Worm (Caenorhabditis elegans) whole organism, late embryonic: Measurements from ENCODE around the gene ppm-1.G.

Experiments
- C08G9.2 ChIP-seq: sonication (generic microtip); optimal IDR thresholded peaks from 2 replicates; lab custom pipeline; 2016; ENCODE audit warnings: mild to moderate bottlenecking, missing genetic modification characterization, moderate library complexity, missing compliant biosample characterization
- F13H6.1 ChIP-seq: sonication (generic microtip); optimal IDR thresholded peaks from 2 replicates; lab custom pipeline; 2016; ENCODE audit warnings: missing genetic modification characterization, missing compliant biosample characterization
- K02D7.2 ChIP-seq: sonication (generic microtip); optimal IDR thresholded peaks from 2 replicates; lab custom pipeline; 2017; ENCODE audit warnings: mild to moderate bottlenecking, missing genetic modification characterization, missing compliant biosample characterization
- K09A11.1 ChIP-seq: sonication (generic microtip); optimal IDR thresholded peaks from 2 replicates; lab custom pipeline; 2017; ENCODE audit warnings: antibody characterized with exemption, mild to moderate bottlenecking, missing genetic modification characterization, missing compliant biosample characterization; ENCODE audit not compliant: insufficient read depth
- Y22D7AL.16 ChIP-seq: sonication (generic microtip); optimal IDR thresholded peaks from 2 replicates; lab custom pipeline; 2016; ENCODE audit warnings: missing genetic modification characterization, missing compliant biosample characterization
- ahr-1 ChIP-seq: sonication (generic microtip); optimal IDR thresholded peaks from 2 replicates; lab custom pipeline; 2016; ENCODE audit warnings: missing genetic modification characterization, missing compliant biosample characterization
- ama-1 ChIP-seq: fragments of 150-350 bp; optimal IDR thresholded peaks from 2 replicates; lab custom pipeline; 2014
- ceh-18 ChIP-seq: sonication (generic microtip); optimal IDR thresholded peaks from 2 replicates; lab custom pipeline; 2016; ENCODE audit warnings: missing genetic modification characterization, missing compliant biosample characterization
- ceh-19 ChIP-seq: fragments of 200-800 bp; sonication (Bioruptor generic); optimal IDR thresholded peaks from 2 replicates; lab custom pipeline; 2018; ENCODE audit warnings: mild to moderate bottlenecking, missing genetic modification characterization, missing compliant biosample characterization
- ceh-2 ChIP-seq: sonication (generic microtip); optimal IDR thresholded peaks from 2 replicates; lab custom pipeline; 2016; ENCODE audit warnings: missing genotype, missing genetic modification characterization, missing compliant biosample characterization
- ceh-34 ChIP-seq: sonication (generic microtip); optimal IDR thresholded peaks from 2 replicates; lab custom pipeline; 2016; ENCODE audit warnings: mild to moderate bottlenecking, missing genetic modification characterization, missing compliant biosample characterization
- ceh-48 ChIP-seq: sonication (generic microtip); optimal IDR thresholded peaks from 2 replicates; lab custom pipeline; 2016; ENCODE audit warnings: missing genetic modification characterization, inconsistent platforms, missing compliant biosample characterization
- ceh-6 ChIP-seq: fragments of 200-800 bp; sonication (Bioruptor generic); optimal IDR thresholded peaks from 2 replicates; lab custom pipeline; 2018; ENCODE audit warnings: mild to moderate bottlenecking, missing genetic modification characterization, missing compliant biosample characterization
- dve-1 ChIP-seq: sonication (generic microtip); optimal IDR thresholded peaks from 2 replicates; lab custom pipeline; 2017; ENCODE audit warnings: antibody characterized with exemption, mild to moderate bottlenecking, missing genetic modification characterization, missing compliant biosample characterization
- elt-2 ChIP-seq: sonication (generic microtip); optimal IDR thresholded peaks from 2 replicates; lab custom pipeline; 2016; ENCODE audit warnings: missing genetic modification reagents, missing genetic modification characterization, missing compliant biosample characterization
- ets-4 ChIP-seq: sonication (generic microtip); optimal IDR thresholded peaks from 2 replicates; lab custom pipeline; 2016; ENCODE audit warnings: missing genetic modification characterization, missing compliant biosample characterization
- hlh-15 ChIP-seq: sonication (generic microtip); optimal IDR thresholded peaks from 2 replicates; lab custom pipeline; 2016; ENCODE audit warnings: missing genetic modification characterization, missing compliant biosample characterization
- hlh-30 ChIP-seq: sonication (generic microtip); optimal IDR thresholded peaks from 2 replicates; lab custom pipeline; 2017; ENCODE audit warnings: antibody characterized with exemption, missing genetic modification characterization, missing compliant biosample characterization; ENCODE audit not compliant: insufficient read depth
- hlh-6 ChIP-seq: sonication (generic microtip); optimal IDR thresholded peaks from 2 replicates; lab custom pipeline; 2016; ENCODE audit warnings: missing genotype, missing genetic modification characterization, missing compliant biosample characterization
- lim-6 ChIP-seq: sonication (generic microtip); optimal IDR thresholded peaks from 2 replicates; lab custom pipeline; 2016; ENCODE audit warnings: missing genetic modification characterization, missing compliant biosample characterization
- madf-2 ChIP-seq: sonication (generic microtip); optimal IDR thresholded peaks from 2 replicates; lab custom pipeline; 2017; ENCODE audit warnings: missing genetic modification characterization, missing compliant biosample characterization
- pat-9 ChIP-seq: fragments of 200-800 bp; sonication (Bioruptor generic); optimal IDR thresholded peaks from 2 replicates; lab custom pipeline; 2018; ENCODE audit warnings: mild to moderate bottlenecking, missing genetic modification characterization, moderate library complexity, missing compliant biosample characterization
- pax-1 ChIP-seq: fragments of 150-350 bp; optimal IDR thresholded peaks from 2 replicates; lab custom pipeline; 2014; ENCODE audit warnings: missing biosample characterization, missing genetic modification characterization
- pha-2 ChIP-seq: sonication (generic microtip); optimal IDR thresholded peaks from 2 replicates; lab custom pipeline; 2017; ENCODE audit warnings: mild to moderate bottlenecking, missing genetic modification characterization, missing compliant biosample characterization
- sdc-2 ChIP-seq: sonication (generic microtip); optimal IDR thresholded peaks from 2 replicates; lab custom pipeline; 2016; ENCODE audit warnings: missing genotype, missing genetic modification characterization, missing compliant biosample characterization
- sox-2 ChIP-seq: fragments of 200-800 bp; sonication (Bioruptor generic); IDR thresholded peaks from 2 replicates; pipeline ENCODE4 v1.3.6; 2022; ENCODE audit warnings: missing genetic modification reagents, missing genetic modification characterization, missing compliant biosample characterization
- tbx-7 ChIP-seq: sonication (generic microtip); optimal IDR thresholded peaks from 2 replicates; lab custom pipeline; 2016; ENCODE audit warnings: missing genotype, missing genetic modification characterization, missing compliant biosample characterization
- unc-55 ChIP-seq: sonication (generic microtip); optimal IDR thresholded peaks from 2 replicates; lab custom pipeline; 2017; ENCODE audit warnings: missing biosample characterization, missing genetic modification reagents, missing genetic modification characterization
- unc-86 ChIP-seq: sonication (generic microtip); optimal IDR thresholded peaks from 2 replicates; lab custom pipeline; 2016; ENCODE audit warnings: missing genetic modification characterization, missing compliant biosample characterization
- zip-5 ChIP-seq: sonication (generic microtip); optimal IDR thresholded peaks from 2 replicates; lab custom pipeline; 2016; ENCODE audit warnings: missing genetic modification characterization, missing compliant biosample characterization
- ztf-16 ChIP-seq: sonication (generic microtip); optimal IDR thresholded peaks from 2 replicates; lab custom pipeline; 2017; ENCODE audit warnings: missing genetic modification characterization, missing compliant biosample characterization

ppm-1.G gene

ce11 chrIII:819313-819712, 35.8 kb downstream of the ppm-1.G start:
- TF ChIP-seq ceh-34 (tag; lab: Kevin White, UChicago) (no peak), pha-2 (tag; lab: Kevin White, UChicago) (no peak), unc-86 (tag; lab: Kevin White, UChicago) (no peak)

DNA sequence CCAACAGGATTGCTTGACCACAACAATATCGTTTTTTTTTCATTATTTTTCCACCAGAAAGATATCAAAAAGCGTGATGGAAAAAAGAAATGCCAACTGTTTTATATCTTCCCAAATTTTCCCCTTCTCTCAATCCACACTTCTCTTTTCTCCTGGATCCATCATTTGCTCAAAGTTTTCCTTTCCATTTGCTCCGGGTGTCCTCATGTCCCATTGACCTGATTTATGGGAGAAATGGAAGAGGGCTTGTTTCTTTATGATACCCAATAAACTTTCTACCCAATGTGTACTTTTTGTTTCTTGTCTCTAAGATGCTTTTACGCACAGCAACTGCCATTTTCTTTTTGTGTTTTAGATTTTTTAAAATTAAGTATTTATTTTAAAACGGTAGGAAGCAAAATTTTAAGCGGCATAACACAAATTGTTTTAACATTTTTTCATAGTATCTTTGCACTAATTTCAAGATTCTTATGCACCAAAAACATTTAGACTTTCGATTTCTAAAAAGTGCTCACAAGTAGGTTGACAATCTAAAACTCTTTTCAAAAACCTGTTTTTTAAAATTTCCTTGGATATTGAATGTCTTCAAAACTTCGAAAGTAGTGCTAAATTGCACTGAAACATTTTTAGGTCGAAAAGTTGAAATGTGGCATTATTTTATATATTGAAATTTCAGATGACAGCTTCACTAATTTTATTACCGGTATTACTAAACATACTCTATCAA, 39.2 kb downstream of the ppm-1.G start, which contains the start of gene clec-149:
clec-149 (plus strand) TSS at position 677 of the 727 bp plus-strand sequence.
- TF ChIP-seq ets-4 (tag; lab: Kevin White, UChicago) (no peak), ceh-2 (tag; lab: Kevin White, UChicago) (no peak), unc-55 (GFP tag; lab: Kevin White, UChicago) (no peak), ceh-18 (peak; percentile 28)

DNA sequence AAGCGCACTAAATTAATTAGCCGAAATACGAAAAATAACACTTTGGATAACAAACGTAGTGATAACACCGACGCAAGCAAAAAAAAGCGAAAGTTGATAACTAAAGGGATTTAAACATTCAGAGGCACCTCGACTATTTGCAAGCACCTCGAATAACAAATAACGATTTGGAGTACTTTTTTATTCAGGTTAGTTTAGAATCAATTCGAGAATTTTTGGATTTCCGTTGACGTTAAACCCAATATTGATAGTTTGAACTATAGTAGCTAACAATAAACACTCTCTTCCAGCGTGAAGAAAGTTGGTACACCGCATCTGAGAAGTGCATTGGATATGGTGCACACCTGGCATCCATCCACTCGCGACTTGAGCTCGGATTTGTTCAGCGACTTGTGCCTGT, 41.8 kb downstream of the ppm-1.G start:
- TF ChIP-seq hlh-30 (tag; lab: Kevin White, UChicago) (no peak), unc-55 (GFP tag; lab: Kevin White, UChicago) (no peak), pha-2 (tag; lab: Kevin White, UChicago) (no peak), tbx-7 (no peak), zip-5 (no peak), hlh-6 (no peak), ztf-16 (tag; lab: Kevin White, UChicago) (no peak), hlh-15 (tag; lab: Kevin White, UChicago) (no peak), ceh-6 (GFP tag; lab: Kevin White, UChicago) (no peak), lim-6 (no peak), Y22D7AL.16 (tag; lab: Kevin White, UChicago) (no peak), C08G9.2 (no peak), ama-1 (lab: Kevin White, UChicago) (no peak), ets-4 (tag; lab: Kevin White, UChicago) (no peak), pat-9 (no peak), F13H6.1 (no peak), ceh-48 (tag; lab: Kevin White, UChicago) (no peak), ceh-19 (GFP tag; lab: Kevin White, UChicago) (no peak), ceh-18 (no peak)

DNA sequence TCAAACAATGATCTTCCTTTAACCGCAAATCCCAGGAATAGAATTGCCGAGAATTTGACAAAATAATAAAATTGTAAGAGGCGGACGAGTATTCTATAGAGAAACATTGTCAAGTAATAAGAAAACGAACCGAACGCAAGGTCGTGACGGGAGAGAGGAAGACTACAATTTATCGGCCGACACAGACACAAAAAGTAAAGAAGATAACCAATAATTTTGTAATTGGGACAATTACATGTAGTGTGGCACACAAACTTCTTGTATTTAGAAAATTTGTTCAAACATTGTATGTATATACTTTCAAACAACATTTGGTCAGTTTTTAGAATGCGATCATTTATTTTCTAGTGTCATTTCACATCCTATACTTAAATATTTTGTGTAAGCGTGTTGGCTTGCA, 48.5 kb downstream of the ppm-1.G start, which contains the start of gene ceeh-1:
ceeh-1 (minus strand) TSS at position 317 of the 400 bp plus-strand sequence.
- TF ChIP-seq ceh-19 (GFP tag; lab: Kevin White, UChicago) = no peak
- no peak for TF ChIP-seq ahr-1 (tag; lab: Kevin White, UChicago)
- TF ChIP-seq dve-1 (tag; lab: Kevin White, UChicago) = no peak
- TF ChIP-seq sdc-2 = no peak
- no peak for TF ChIP-seq madf-2 (tag; lab: Kevin White, UChicago)
- TF ChIP-seq K09A11.1 = no peak
- TF ChIP-seq ztf-16 (tag; lab: Kevin White, UChicago) = no peak
- no peak for TF ChIP-seq K02D7.2 (tag; lab: Kevin White, UChicago)
- no peak for TF ChIP-seq pax-1 (tag; lab: Kevin White, UChicago)

DNA sequence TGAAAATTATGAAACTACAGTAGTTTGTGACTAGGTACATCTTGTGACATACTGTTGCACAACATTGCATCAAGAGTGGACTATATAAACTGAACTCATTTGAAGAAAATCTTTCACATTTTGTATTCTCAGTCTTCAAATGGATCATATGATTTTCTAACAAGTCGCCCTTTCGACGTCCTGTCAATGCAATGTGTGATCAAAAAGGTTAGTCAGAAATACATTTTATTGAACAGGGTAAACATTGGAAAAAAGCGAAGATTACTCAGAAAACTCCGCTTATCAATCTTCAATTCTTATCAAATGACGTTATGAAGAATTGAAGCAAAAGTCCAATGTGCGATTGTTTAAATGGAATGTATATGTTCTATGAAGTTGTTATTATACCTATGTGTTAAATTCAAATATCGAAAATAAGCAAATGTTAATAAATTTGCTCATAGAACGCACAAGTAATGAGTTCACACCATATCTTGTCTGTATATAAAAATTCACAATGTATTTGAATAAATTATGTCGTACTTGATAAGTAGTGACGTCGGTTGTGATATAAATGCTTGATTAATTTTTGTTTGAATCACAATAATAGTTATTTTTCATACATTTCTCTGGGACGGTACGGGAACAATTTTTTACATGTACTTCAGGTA, 49.5 kb downstream of the ppm-1.G start, which contains the start of gene zip-2:
zip-2 (plus strand) TSS at position 128 of the 650 bp plus-strand sequence.
- no peak for TF ChIP-seq sox-2 (GFP tag; lab: Robert Waterston, UW)
- TF ChIP-seq zip-5 = no peak
- peak; percentile 27 for TF ChIP-seq elt-2 (tag; lab: Kevin White, UChicago)
- TF ChIP-seq ets-4 (tag; lab: Kevin White, UChicago) = no peak
- TF ChIP-seq, all 69 proteins: peak for 1
